In genomic region chr3R:19632685-19633116, dm6 we compare ENCODE assay signal across 5 fruit fly cellular contexts.
TF ChIP-seq lines count a peak whose summit lies in the region.

TSS of gene CG6231 (minus strand) at chr3R:19632718.

- TF ChIP-seq CTCF in whole organism, embryonic (GFP tag; optimal IDR thresholded peaks at IDR 0.05; lab: Kevin White, UChicago) = no peak

TF ChIP-seq in whole organism, adult, 20 proteins besides CTCF, POLR2A, EP300 and RAD21:
- no peak for TF ChIP-seq CG5204 (GFP tag; optimal IDR thresholded peaks at IDR 0.05; lab: Kevin White, UChicago)
- no peak for TF ChIP-seq CG1620 (GFP tag; optimal IDR thresholded peaks at IDR 0.05; lab: Kevin White, UChicago)
- TF ChIP-seq cic (GFP tag; optimal IDR thresholded peaks at IDR 0.05; lab: Kevin White, UChicago) = no peak
- TF ChIP-seq Mnt (GFP tag; optimal IDR thresholded peaks at IDR 0.05; lab: Kevin White, UChicago) = peak; percentile 76
- TF ChIP-seq CG7045 (GFP tag; optimal IDR thresholded peaks at IDR 0.05; lab: Kevin White, UChicago) = no peak
- TF ChIP-seq toe (GFP tag; optimal IDR thresholded peaks at IDR 0.05; lab: Kevin White, UChicago) = no peak
- TF ChIP-seq bab1 (GFP tag; optimal IDR thresholded peaks at IDR 0.05; lab: Kevin White, UChicago) = no peak

TF ChIP-seq in whole organism, embryonic, 481 proteins besides CTCF, POLR2A, EP300 and RAD21 (continues in another document):
- TF ChIP-seq CG1233 (GFP tag; optimal IDR thresholded peaks at IDR 0.05; lab: Kevin White, UChicago) = no peak
- no peak for TF ChIP-seq CG14441 (GFP tag; IDR thresholded peaks at IDR 0.05; lab: Robert Waterston, UW)
- TF ChIP-seq Mrtf (GFP tag; IDR thresholded peaks at IDR 0.05; lab: Robert Waterston, UW) = no peak
- no peak for TF ChIP-seq CG14965 (GFP tag; optimal IDR thresholded peaks at IDR 0.05; lab: Kevin White, UChicago; ENCODE audit: borderline replicate concordance)
- peak; percentile 4 for TF ChIP-seq mirr (GFP tag; optimal IDR thresholded peaks at IDR 0.05; lab: Kevin White, UChicago)
- no peak for TF ChIP-seq tio (GFP tag; optimal IDR thresholded peaks at IDR 0.05; lab: Kevin White, UChicago)
- TF ChIP-seq ab (GFP tag; optimal IDR thresholded peaks at IDR 0.05; lab: Kevin White, UChicago) = no peak
- no peak for TF ChIP-seq bab2 (GFP tag; optimal IDR thresholded peaks at IDR 0.05; lab: Kevin White, UChicago)
- TF ChIP-seq Elba2 (GFP tag; optimal IDR thresholded peaks at IDR 0.05; lab: Kevin White, UChicago) = no peak
- TF ChIP-seq NC2α (GFP tag; optimal IDR thresholded peaks at IDR 0.05; lab: Kevin White, UChicago) = no peak
- no peak for TF ChIP-seq CG11504 (tag; optimal IDR thresholded peaks at IDR 0.05; lab: Kevin White, UChicago)
- TF ChIP-seq Nf-YC (tag; optimal IDR thresholded peaks at IDR 0.05; lab: Kevin White, UChicago) = peak; percentile 11
- no peak for TF ChIP-seq gcm (GFP tag; optimal IDR thresholded peaks at IDR 0.05; lab: Kevin White, UChicago)
- TF ChIP-seq CG17361 (GFP tag; IDR thresholded peaks at IDR 0.05; lab: Robert Waterston, UW) = no peak
- no peak for TF ChIP-seq CG9437 (GFP tag; optimal IDR thresholded peaks at IDR 0.05; lab: Kevin White, UChicago)
- no peak for TF ChIP-seq Abd-B (GFP tag; optimal IDR thresholded peaks at IDR 0.05; lab: Kevin White, UChicago)
- TF ChIP-seq ro (GFP tag; IDR thresholded peaks at IDR 0.05; lab: Robert Waterston, UW) = no peak
- TF ChIP-seq CG2116 (GFP tag; optimal IDR thresholded peaks at IDR 0.05; lab: Kevin White, UChicago) = no peak
- no peak for TF ChIP-seq CG11085 (GFP tag; IDR thresholded peaks at IDR 0.05; lab: Robert Waterston, UW)
- no peak for TF ChIP-seq HmgD (GFP tag; optimal IDR thresholded peaks at IDR 0.05; lab: Kevin White, UChicago)
- TF ChIP-seq Jarid2 (GFP tag; optimal IDR thresholded peaks at IDR 0.05; lab: Kevin White, UChicago) = no peak
- no peak for TF ChIP-seq CG16779 (GFP tag; IDR thresholded peaks at IDR 0.05; lab: Robert Waterston, UW)
- TF ChIP-seq CG7357 (GFP tag; IDR thresholded peaks at IDR 0.05; lab: Robert Waterston, UW) = no peak

TF ChIP-seq in whole organism, prepupa, 60 proteins besides CTCF, POLR2A, EP300 and RAD21:
- TF ChIP-seq CG6163 (GFP tag; IDR thresholded peaks at IDR 0.05; lab: Robert Waterston, UW) (peak; percentile 44; the same call in 1 of the 3 replicates), Eip78C (GFP tag; lab: Kevin White, UChicago) (peak; percentile 26), salr (GFP tag; optimal IDR thresholded peaks at IDR 0.05; lab: Kevin White, UChicago) (no peak), CG15336 (GFP tag; IDR thresholded peaks at IDR 0.05; lab: Robert Waterston, UW) (peak; percentile 29; the same call in 1 of the 2 replicates)

TF ChIP-seq in whole organism, pupa, 21 proteins besides CTCF, POLR2A, EP300 and RAD21:
- TF ChIP-seq CG13204 (GFP tag; optimal IDR thresholded peaks at IDR 0.05; lab: Kevin White, UChicago) (peak; percentile 92), Pif1A (GFP tag; optimal IDR thresholded peaks at IDR 0.05; lab: Kevin White, UChicago) (no peak), gl (tag; optimal IDR thresholded peaks at IDR 0.05; lab: Kevin White, UChicago) (no peak), fd96Ca (GFP tag; IDR thresholded peaks at IDR 0.05; lab: Robert Waterston, UW) (no peak), CG10348 (GFP tag; IDR thresholded peaks at IDR 0.05; lab: Robert Waterston, UW) (no peak), CG12605 (GFP tag; IDR thresholded peaks at IDR 0.05; lab: Robert Waterston, UW) (no peak; the same call in 1 of the 2 replicates), Ets98B (GFP tag; IDR thresholded peaks at IDR 0.05; lab: Robert Waterston, UW) (no peak; the same call in 1 of the 2 replicates), CG9948 (tag; optimal IDR thresholded peaks at IDR 0.05; lab: Kevin White, UChicago) (no peak), EcR (GFP tag; optimal IDR thresholded peaks at IDR 0.05; lab: Kevin White, UChicago) (no peak), CG32121 (GFP tag; IDR thresholded peaks at IDR 0.05; lab: Robert Waterston, UW) (0 out of 2 replicates have a peak, but pooled peaks have one; percentile 42), rn (GFP tag; IDR thresholded peaks at IDR 0.05; lab: Robert Waterston, UW) (no peak), CG4496 (GFP tag; IDR thresholded peaks at IDR 0.05; lab: Robert Waterston, UW) (no peak)

TF ChIP-seq in whole organism, wandering third instar larva, 38 proteins besides CTCF, POLR2A, EP300 and RAD21:
- TF ChIP-seq Vsx2 (GFP tag; optimal IDR thresholded peaks at IDR 0.05; lab: Kevin White, UChicago; ENCODE audit: partially characterized antibody) (peak; percentile 44), Dif (GFP tag; optimal IDR thresholded peaks at IDR 0.05; lab: Kevin White, UChicago; ENCODE audit: partially characterized antibody) (peak; percentile 63), h (GFP tag; optimal IDR thresholded peaks at IDR 0.05; lab: Kevin White, UChicago) (peak; percentile 34), sage (GFP tag; optimal IDR thresholded peaks at IDR 0.05; lab: Kevin White, UChicago) (no peak), dl (GFP tag; optimal IDR thresholded peaks at IDR 0.05; lab: Kevin White, UChicago; ENCODE audit: insufficient read depth in 1 of 2, partially characterized antibody in 2 of 2) (peak; percentile 11 to 26), Dfd (GFP tag; optimal IDR thresholded peaks at IDR 0.05; lab: Kevin White, UChicago) (no peak)
